Worm (Caenorhabditis elegans): Measurements from ENCODE around the gene hst-2.

DNA sequence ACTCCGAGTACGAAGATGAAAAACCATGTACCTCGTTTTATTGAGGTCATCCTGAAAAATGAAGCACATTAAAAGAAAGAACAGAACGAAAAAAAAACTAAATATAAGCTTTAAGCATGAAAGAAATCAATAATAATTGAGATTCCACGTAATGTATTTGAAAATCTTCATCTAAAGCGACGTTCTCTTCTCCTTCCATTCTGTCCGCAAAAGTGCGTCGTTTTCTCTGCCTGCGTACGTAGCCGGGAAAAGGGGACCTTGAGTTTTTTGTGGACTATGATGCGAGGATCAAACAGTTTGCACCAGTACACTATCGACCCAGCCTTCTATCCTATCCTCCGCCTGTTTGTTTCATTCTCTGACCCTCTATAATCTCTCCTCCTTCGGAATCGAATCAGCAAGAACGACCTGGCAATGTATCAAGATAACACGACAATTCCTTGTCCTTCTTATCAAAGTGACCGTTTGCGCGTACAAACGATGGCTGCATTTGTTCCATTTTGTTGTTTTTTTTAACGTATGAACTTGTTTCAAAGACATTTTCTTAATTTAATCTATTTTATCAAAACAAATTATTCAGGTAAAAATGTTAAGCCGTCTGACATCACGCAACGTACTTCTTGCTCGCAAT, 8.6 kb upstream of the hst-2 start, which contains the start of the genes C34F6.7 and idh-2:
- TF ChIP-seq nhr-237 (tag; optimal IDR thresholded peaks at IDR 0.05) (no peak), ceh-82 (tag; optimal IDR thresholded peaks at IDR 0.05) (no peak), ama-1 (optimal IDR thresholded peaks at IDR 0.05) (no peak), egl-27 (tag; optimal IDR thresholded peaks at IDR 0.05) (no peak), elt-1 (tag; optimal IDR thresholded peaks at IDR 0.05) (no peak), fos-1 (tag; optimal IDR thresholded peaks at IDR 0.05) (peak; percentile 45), ZK546.5 (tag; optimal IDR thresholded peaks at IDR 0.05) (no peak), nhr-12 (tag; optimal IDR thresholded peaks at IDR 0.05) (no peak), unc-39 (tag; optimal IDR thresholded peaks at IDR 0.05) (no peak), nhr-129 (tag; optimal IDR thresholded peaks at IDR 0.05) (peak; percentile 48), ceh-16 (tag; optimal IDR thresholded peaks at IDR 0.05) (no peak), lin-13 (GFP tag; optimal IDR thresholded peaks at IDR 0.05) (no peak)

All from whole organism, L2 larva.